Worm (Caenorhabditis elegans): ENCODE measurements around the gene W02H5.8.
"Not testable (repeated sequence)": the region's sequence is repeated elsewhere in the genome, so short reads cannot be mapped to it uniquely, and the experiment has no call there.

The W02H5.8 gene

ce11 chrV:2666600-2666999 lies 14.1 kb upstream of the W02H5.8 start, which contains the start of gene W02G9.4:
Gene W02G9.4 (plus strand): TSS chrV:2666900.
- TF ChIP-seq dao-5 (tag; optimal IDR thresholded peaks at IDR 0.05) (no peak), W03F9.2 (tag; optimal IDR thresholded peaks at IDR 0.05) (no peak), him-1 (tag; optimal IDR thresholded peaks at IDR 0.05) (no peak)

DNA sequence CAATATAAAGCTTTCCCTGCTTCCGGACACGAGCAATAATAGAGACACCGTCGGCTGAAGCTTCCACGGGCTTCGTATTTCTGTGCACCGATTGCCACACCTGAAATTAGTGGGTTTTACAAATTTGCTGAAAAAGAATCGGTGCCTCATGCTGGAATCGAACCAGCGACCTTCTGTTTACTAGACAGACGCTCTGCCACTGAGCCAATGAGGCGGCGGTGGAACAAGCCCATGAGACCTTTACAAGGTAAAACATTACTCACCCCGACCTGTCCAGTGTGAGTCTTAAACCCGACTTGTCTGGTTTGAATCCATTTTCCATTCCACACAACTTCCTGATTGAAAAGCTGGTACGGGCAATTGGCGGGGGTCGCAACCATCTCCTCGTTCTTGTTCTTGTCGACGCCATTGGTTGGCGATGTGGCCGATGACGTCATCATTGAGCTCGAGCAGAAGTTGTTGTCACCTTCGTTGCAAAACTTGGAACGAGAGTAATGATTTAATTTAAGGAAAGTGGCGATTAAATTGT lies 12.1 kb upstream of the W02H5.8 start, which contains the start of gene ndx-2:
TSS of gene ndx-2 (minus strand) at position 479 of the 529 bp plus-strand sequence.
- TF ChIP-seq dao-5 (tag; optimal IDR thresholded peaks at IDR 0.05), result peak; percentile 33
- no peak for TF ChIP-seq him-1 (tag; optimal IDR thresholded peaks at IDR 0.05)

DNA sequence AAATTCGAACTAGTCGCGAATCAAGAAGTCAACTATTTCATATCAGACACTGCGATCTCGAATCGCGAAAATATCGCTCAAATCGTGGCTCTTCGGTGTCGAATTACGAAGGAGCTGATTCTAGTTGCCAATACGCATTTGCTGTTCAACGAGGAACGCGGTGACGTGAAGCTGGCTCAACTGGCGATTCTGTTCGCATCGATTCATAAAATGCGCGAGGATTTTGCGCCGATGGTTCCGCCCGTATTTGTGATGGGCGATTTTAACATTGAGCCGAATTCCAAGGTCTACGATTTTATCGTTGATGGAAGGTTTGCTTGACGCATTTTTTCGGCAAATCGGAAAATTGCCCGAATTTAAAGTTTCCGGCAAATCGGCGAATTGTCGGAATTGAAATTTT lies 8.0 kb upstream of the W02H5.8 start:
- TF ChIP-seq W03F9.2 (tag; optimal IDR thresholded peaks at IDR 0.05), result no peak
- no peak for TF ChIP-seq dao-5 (tag; optimal IDR thresholded peaks at IDR 0.05)
- no peak for TF ChIP-seq him-1 (tag; optimal IDR thresholded peaks at IDR 0.05)

DNA sequence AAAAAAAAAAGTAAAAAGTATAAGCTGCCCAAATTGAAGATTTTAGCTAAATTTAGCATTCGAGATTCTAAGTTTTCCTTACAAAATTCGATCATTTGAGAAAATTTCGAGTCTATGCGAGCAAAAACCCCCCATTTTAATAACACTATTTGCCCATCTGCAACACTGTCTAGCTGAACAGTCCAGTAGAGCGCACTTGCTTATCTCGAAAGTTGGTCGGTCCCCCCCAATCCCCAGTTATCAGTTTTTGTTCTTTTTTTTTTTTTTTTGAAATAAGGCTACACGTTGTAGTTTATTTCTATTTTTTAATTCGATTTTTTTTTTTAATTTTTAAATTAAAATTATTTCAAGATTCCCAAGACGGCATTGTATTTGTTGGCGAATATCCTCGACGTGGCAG lies 5.2 kb upstream of the W02H5.8 start:
- no peak for TF ChIP-seq him-1 (tag; optimal IDR thresholded peaks at IDR 0.05)
- TF ChIP-seq dao-5 (tag; optimal IDR thresholded peaks at IDR 0.05), result no peak
- peak; percentile 2 for TF ChIP-seq W03F9.2 (tag; optimal IDR thresholded peaks at IDR 0.05)

- no peak for TF ChIP-seq dao-5 (tag; optimal IDR thresholded peaks at IDR 0.05)
- TF ChIP-seq him-1 (tag; optimal IDR thresholded peaks at IDR 0.05), result no peak
- no peak for TF ChIP-seq W03F9.2 (tag; optimal IDR thresholded peaks at IDR 0.05)
These were observed 3.7 kb upstream of the W02H5.8 start for ce11 chrV:2656159-2656558.

- no peak for TF ChIP-seq W03F9.2 (tag; optimal IDR thresholded peaks at IDR 0.05)
- TF ChIP-seq him-1 (tag; optimal IDR thresholded peaks at IDR 0.05), result no peak
- TF ChIP-seq dao-5 (tag; optimal IDR thresholded peaks at IDR 0.05), result no peak
These were observed 1.5 kb downstream of the W02H5.8 start for ce11 chrV:2650980-2651379.

DNA sequence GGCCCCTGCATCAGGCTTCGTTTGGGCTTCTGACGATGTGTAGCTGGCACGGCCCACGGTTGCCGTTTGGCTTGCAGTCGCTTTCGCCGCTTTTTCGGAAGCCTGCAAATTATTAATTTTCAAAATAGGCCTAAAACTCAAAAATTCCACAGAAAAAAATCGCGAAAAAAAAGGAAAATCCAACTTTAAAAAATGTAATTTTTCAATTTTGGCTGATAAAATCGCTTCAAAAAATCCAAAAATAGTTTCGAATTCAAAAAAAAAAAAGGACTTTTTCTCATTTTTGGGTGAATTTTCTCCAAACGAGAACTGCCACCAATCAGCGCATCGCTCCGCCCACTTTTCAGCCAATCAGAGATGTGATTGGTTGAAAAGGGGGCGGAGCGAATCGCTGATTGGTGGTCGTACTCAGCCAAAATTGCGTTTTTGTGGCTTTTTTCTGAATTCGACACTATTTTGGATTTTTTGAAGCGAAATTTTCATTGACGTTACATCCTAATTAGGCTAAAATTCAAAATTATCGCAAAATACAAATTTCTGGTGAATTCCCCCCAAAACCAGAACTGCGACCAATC lies 5.1 kb downstream of the W02H5.8 start:
- TF ChIP-seq dao-5 (tag; optimal IDR thresholded peaks at IDR 0.05), result no peak
- no peak for TF ChIP-seq him-1 (tag; optimal IDR thresholded peaks at IDR 0.05)
- no peak for TF ChIP-seq W03F9.2 (tag; optimal IDR thresholded peaks at IDR 0.05)

DNA sequence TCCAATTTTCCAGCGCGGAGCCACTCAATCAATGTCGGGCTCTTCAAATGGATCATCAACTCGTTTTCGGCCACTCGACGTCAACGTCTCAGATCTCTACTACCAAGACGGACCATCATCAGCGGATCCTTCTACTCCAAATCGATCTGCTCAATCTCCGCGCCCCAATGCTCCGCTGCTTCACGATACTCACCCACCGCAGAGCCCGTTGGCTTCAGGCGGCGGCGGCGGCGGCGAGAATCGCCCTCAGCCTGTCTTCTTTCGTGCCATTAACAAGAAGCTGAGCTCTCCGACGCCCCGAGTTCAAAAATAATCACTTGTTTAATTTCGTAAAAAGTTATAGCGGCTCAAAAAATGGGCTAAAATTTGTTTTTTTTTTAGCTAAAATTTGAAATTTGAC lies 6.4 kb downstream of the W02H5.8 start:
- no peak for TF ChIP-seq dao-5 (tag; optimal IDR thresholded peaks at IDR 0.05)
- TF ChIP-seq W03F9.2 (tag; optimal IDR thresholded peaks at IDR 0.05), result no peak
- no peak for TF ChIP-seq him-1 (tag; optimal IDR thresholded peaks at IDR 0.05)

ce11 chrV:2639506-2639905 lies 13.0 kb downstream of the W02H5.8 start:
- TF ChIP-seq dao-5 (tag; optimal IDR thresholded peaks at IDR 0.05), result no peak
- no peak for TF ChIP-seq him-1 (tag; optimal IDR thresholded peaks at IDR 0.05)
- TF ChIP-seq W03F9.2 (tag; optimal IDR thresholded peaks at IDR 0.05), result no peak

ce11 chrV:2639035-2639434 lies 13.4 kb downstream of the W02H5.8 start, which contains the start of gene W02H5.2:
Gene W02H5.2 (plus strand): TSS chrV:2639335.
- TF ChIP-seq W03F9.2 (tag; optimal IDR thresholded peaks at IDR 0.05) (no peak), him-1 (tag; optimal IDR thresholded peaks at IDR 0.05) (no peak)

DNA sequence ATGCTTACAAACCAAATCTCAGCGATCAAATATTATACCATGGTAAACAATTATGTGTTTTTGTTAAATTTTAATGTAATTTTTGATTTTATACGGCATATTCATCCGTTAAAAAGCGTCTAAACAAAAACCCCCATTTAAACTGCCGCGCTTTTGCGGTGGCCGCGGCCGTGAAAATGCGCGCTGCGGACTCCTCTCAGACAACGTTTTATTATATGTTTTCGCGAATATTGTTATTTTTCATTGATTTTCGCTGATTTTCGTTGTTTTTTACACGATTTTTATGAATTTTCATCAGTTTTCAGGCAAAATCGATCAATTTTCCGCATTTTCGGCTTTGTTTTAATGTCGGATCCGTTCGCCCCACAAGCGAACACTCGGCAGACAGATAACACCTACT lies 13.9 kb downstream of the W02H5.8 start, which contains the start of gene W02H5.19:
TSS of gene W02H5.19 (plus strand) at position 346 of the 400 bp plus-strand sequence.
- TF ChIP-seq W03F9.2 (tag; optimal IDR thresholded peaks at IDR 0.05) (peak; percentile 82), him-1 (tag; optimal IDR thresholded peaks at IDR 0.05) (peak; percentile 28), dao-5 (tag; optimal IDR thresholded peaks at IDR 0.05) (no peak)

DNA sequence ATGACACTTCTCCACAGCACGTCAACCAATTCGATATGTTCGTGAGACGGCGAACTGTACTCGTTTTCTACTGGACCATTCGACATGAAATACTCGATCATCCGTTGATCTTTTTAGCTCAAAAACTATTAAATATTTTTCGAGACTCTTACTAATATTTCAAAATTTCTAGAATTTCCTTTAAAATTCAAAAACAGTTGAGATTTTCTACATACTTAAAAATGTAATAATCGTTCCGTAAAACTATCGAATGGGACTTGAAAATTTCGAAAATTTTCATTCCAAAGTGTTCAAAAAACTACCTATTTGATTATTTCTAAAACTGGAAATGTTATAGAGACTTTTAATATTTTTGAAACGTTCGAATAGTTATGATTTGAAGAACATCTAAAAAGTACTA lies 27.1 kb downstream of the W02H5.8 start, which contains the start of gene sknr-1:
TSS of gene sknr-1 (minus strand) at position 101 of the 400 bp plus-strand sequence.
- TF ChIP-seq W03F9.2, dao-5, him-1 (tag; optimal IDR thresholded peaks at IDR 0.05): not testable (repeated sequence)

ce11 chrV:2623765-2624164 lies 28.7 kb downstream of the W02H5.8 start:
- TF ChIP-seq dao-5 (tag; optimal IDR thresholded peaks at IDR 0.05) (no peak), W03F9.2 (tag; optimal IDR thresholded peaks at IDR 0.05) (no peak), him-1 (tag; optimal IDR thresholded peaks at IDR 0.05) (no peak)

- TF ChIP-seq him-1 (tag; optimal IDR thresholded peaks at IDR 0.05) (no peak), W03F9.2 (tag; optimal IDR thresholded peaks at IDR 0.05) (no peak), dao-5 (tag; optimal IDR thresholded peaks at IDR 0.05) (no peak)
These were observed 30.6 kb downstream of the W02H5.8 start, which contains the start of gene srh-271 for ce11 chrV:2621879-2622278. Gene srh-271 (minus strand): TSS chrV:2621979.

DNA sequence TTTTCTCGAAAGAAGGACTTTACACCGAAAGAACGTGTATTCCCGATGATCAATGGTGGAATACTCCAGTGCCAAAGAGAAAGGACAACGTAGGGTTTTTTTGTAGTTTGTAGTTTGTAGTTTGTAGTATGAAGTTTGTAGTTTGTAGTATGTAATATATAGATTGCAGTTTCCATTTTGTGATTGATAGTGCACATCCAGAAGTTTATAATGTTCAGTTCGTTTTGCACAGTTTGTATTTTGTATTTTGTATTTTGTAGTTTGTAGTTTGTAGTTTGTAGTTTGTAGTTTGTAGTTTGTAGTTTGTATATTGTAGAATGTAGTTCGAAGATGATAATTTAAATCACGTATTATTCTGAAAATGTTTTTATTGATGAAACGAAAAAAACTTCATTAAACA lies 35.0 kb downstream of the W02H5.8 start:
- TF ChIP-seq W03F9.2 (tag; optimal IDR thresholded peaks at IDR 0.05) (no peak), dao-5 (tag; optimal IDR thresholded peaks at IDR 0.05) (no peak), him-1 (tag; optimal IDR thresholded peaks at IDR 0.05) (no peak)

All from whole organism, L4/young adult.